Worm (Caenorhabditis elegans) whole organism, L4 larva: ENCODE measurements around the gene rpl-18.

Source experiments
- D1046.2 ChIP-seq: fragments of 200-800 bp; sonication (Bioruptor generic); IDR thresholded peaks from 2 replicates; pipeline ENCODE4 v1.3.6; 2022; ENCODE audit warnings: missing genetic modification characterization, missing compliant biosample characterization
- R02D3.7 ChIP-seq: fragments of 150-350 bp; sonication (generic microtip); optimal IDR thresholded peaks from 3 replicates; lab custom pipeline; 2014; ENCODE audit warnings: missing biosample characterization, missing genetic modification characterization
- ZK337.2 ChIP-seq: fragments of 200-800 bp; sonication (Bioruptor generic); IDR thresholded peaks from 2 replicates; pipeline ENCODE4 v1.3.6; 2022; ENCODE audit warnings: missing genetic modification reagents, missing genetic modification characterization, missing compliant biosample characterization
- ZK546.5 ChIP-seq, 2 experiments: sonication (generic microtip); optimal IDR thresholded peaks; 2 replicates each; lab custom pipeline; 2017; ENCODE audit warnings: missing biosample characterization in 2 of 2, missing genetic modification characterization in 2 of 2
- aha-1 ChIP-seq: fragments of 150-350 bp; peaks from one replicate; lab custom pipeline; 2014; ENCODE audit warnings: missing biosample characterization, missing genetic modification characterization
- ceh-82 ChIP-seq: sonication (generic microtip); optimal IDR thresholded peaks from 2 replicates; lab custom pipeline; 2017; ENCODE audit warnings: missing biosample characterization, missing genetic modification characterization
- daf-19 ChIP-seq: fragments of 200-800 bp; sonication (Bioruptor generic); conservative IDR thresholded peaks from 2 replicates; pipeline ENCODE4 v1.3.6; 2022; ENCODE audit warnings: missing genetic modification characterization, missing compliant biosample characterization
- dmd-9 ChIP-seq: fragments of 200-800 bp; sonication (Bioruptor generic); IDR thresholded peaks from 2 replicates; pipeline ENCODE4 v1.3.6; 2022; ENCODE audit warnings: missing genetic modification reagents, missing genetic modification characterization, missing compliant biosample characterization
- duxl-1 ChIP-seq: sonication (generic microtip); optimal IDR thresholded peaks from 2 replicates; lab custom pipeline; 2016; ENCODE audit warnings: mild to moderate bottlenecking, missing genetic modification characterization, moderate library complexity, missing compliant biosample characterization; ENCODE audit not compliant: poor library complexity
- egl-27 ChIP-seq: sonication (generic microtip); optimal IDR thresholded peaks from 3 replicates; lab custom pipeline; 2017; ENCODE audit warnings: missing biosample characterization, missing genetic modification reagents, missing genetic modification characterization
- fkh-10 ChIP-seq: fragments of 150-350 bp; optimal IDR thresholded peaks from 2 replicates; lab custom pipeline; 2014; ENCODE audit warnings: missing biosample characterization, missing genetic modification reagents, missing genetic modification characterization
- jun-1 ChIP-seq: fragments of 150-350 bp; optimal IDR thresholded peaks from 2 replicates; lab custom pipeline; 2014; ENCODE audit warnings: missing biosample characterization, missing genetic modification reagents, missing genetic modification characterization
- mes-2 ChIP-seq: sonication (generic microtip); optimal IDR thresholded peaks from 2 replicates; lab custom pipeline; 2016; ENCODE audit warnings: missing genotype, mild to moderate bottlenecking, missing genetic modification characterization, missing compliant biosample characterization; ENCODE audit not compliant: poor library complexity, severe bottlenecking
- nhr-11 ChIP-seq: fragments of 150-350 bp; optimal IDR thresholded peaks from 2 replicates; lab custom pipeline; 2014; ENCODE audit warnings: missing biosample characterization, missing genetic modification characterization
- nhr-111 ChIP-seq: fragments of 200-800 bp; sonication (Bioruptor generic); optimal IDR thresholded peaks from 2 replicates; lab custom pipeline; 2018; ENCODE audit warnings: mild to moderate bottlenecking, missing genetic modification characterization, missing compliant biosample characterization
- nhr-28 ChIP-seq: fragments of 150-350 bp; optimal IDR thresholded peaks from 2 replicates; lab custom pipeline; 2014; ENCODE audit warnings: missing biosample characterization, missing genetic modification characterization
- nhr-76 ChIP-seq: fragments of 150-350 bp; optimal IDR thresholded peaks from 2 replicates; lab custom pipeline; 2014; ENCODE audit warnings: missing biosample characterization, missing genetic modification characterization
- nhr-77 ChIP-seq: fragments of 150-350 bp; optimal IDR thresholded peaks from 2 replicates; lab custom pipeline; 2014; ENCODE audit warnings: missing biosample characterization, missing genetic modification characterization
- pha-4 ChIP-seq, 2 experiments: fragments of 150-350 bp in 1 of 2; fragments of 200-800 bp in 1 of 2; sonication (Bioruptor generic) in 1 of 2; IDR thresholded peaks in 1 of 2; optimal IDR thresholded peaks in 1 of 2; 2 replicates each; pipeline versions ENCODE4 v1.3.6 to Lab custom; 2014 to 2022; ENCODE audit warnings: missing genetic modification characterization in 2 of 2, missing genetic modification reagents in 2 of 2, missing biosample characterization in 1 of 2, missing compliant biosample characterization in 1 of 2
- saeg-2 ChIP-seq: fragments of 200-800 bp; sonication (Bioruptor generic); IDR thresholded peaks from 2 replicates; pipeline ENCODE4 v1.3.6; 2022; ENCODE audit warnings: missing genetic modification reagents, missing genetic modification characterization, missing compliant biosample characterization
- sdz-12 ChIP-seq: fragments of 200-800 bp; sonication (Bioruptor generic); optimal IDR thresholded peaks from 2 replicates; lab custom pipeline; 2018; ENCODE audit warnings: mild to moderate bottlenecking, missing genetic modification characterization, missing compliant biosample characterization
- set-16 ChIP-seq: fragments of 200-800 bp; sonication (Bioruptor generic); IDR thresholded peaks from 2 replicates; pipeline ENCODE4 v1.3.6; 2022; ENCODE audit warnings: missing genetic modification reagents, missing genetic modification characterization, missing compliant biosample characterization
- snpc-1.2 ChIP-seq: fragments of 200-800 bp; sonication (Bioruptor generic); IDR thresholded peaks from 2 replicates; pipeline ENCODE4 v1.3.6; 2022; ENCODE audit warnings: missing genetic modification reagents, missing genetic modification characterization, missing compliant biosample characterization
- spr-3 ChIP-seq: fragments of 200-800 bp; sonication (Bioruptor generic); optimal IDR thresholded peaks from 2 replicates; lab custom pipeline; 2018; ENCODE audit warnings: mild to moderate bottlenecking, missing genetic modification characterization, missing compliant biosample characterization
- tra-1 ChIP-seq: fragments of 200-800 bp; sonication (Bioruptor generic); IDR thresholded peaks from 2 replicates; pipeline ENCODE4 v1.3.6; 2022; ENCODE audit warnings: missing genetic modification reagents, missing genetic modification characterization, missing compliant biosample characterization
- unc-39 ChIP-seq: sonication (generic microtip); optimal IDR thresholded peaks from 2 replicates; lab custom pipeline; 2017; ENCODE audit warnings: missing biosample characterization, missing genetic modification characterization
- unc-62 ChIP-seq, 3 experiments: fragments of 150-350 bp in 1 of 3; sonication (generic microtip); optimal IDR thresholded peaks in 2 of 3; peaks in 1 of 3; 1 replicate in 1 of 3; 2 replicates in 2 of 3; lab custom pipeline; 2014 to 2017; ENCODE audit warnings: missing biosample characterization in 3 of 3, missing genetic modification characterization in 3 of 3, missing genetic modification reagents in 3 of 3, missing genotype in 1 of 3
- zfp-3 ChIP-seq: fragments of 200-800 bp; sonication (Bioruptor generic); conservative IDR thresholded peaks from 2 replicates; pipeline ENCODE4 v1.3.6; 2022; ENCODE audit warnings: missing genetic modification reagents, missing genetic modification characterization, missing compliant biosample characterization
- zip-2 ChIP-seq: fragments of 150-350 bp; optimal IDR thresholded peaks from 2 replicates; lab custom pipeline; 2014; ENCODE audit warnings: missing biosample characterization, missing genetic modification characterization

Gene rpl-18

ce11 chrIV:13763449-13763848 lies 14.2 kb upstream of the rpl-18 start:
- TF ChIP-seq nhr-77 (tag; lab: Kevin White, UChicago) (no peak), unc-62 (GFP tag; optimal IDR thresholded peaks at IDR 0.05 in 1 of 2; lab: Kevin White, UChicago) (peak in 1 of 2 experiments; percentile 86), unc-62 (tag; optimal IDR thresholded peaks at IDR 0.05; lab: Kevin White, UChicago) (no peak)

DNA sequence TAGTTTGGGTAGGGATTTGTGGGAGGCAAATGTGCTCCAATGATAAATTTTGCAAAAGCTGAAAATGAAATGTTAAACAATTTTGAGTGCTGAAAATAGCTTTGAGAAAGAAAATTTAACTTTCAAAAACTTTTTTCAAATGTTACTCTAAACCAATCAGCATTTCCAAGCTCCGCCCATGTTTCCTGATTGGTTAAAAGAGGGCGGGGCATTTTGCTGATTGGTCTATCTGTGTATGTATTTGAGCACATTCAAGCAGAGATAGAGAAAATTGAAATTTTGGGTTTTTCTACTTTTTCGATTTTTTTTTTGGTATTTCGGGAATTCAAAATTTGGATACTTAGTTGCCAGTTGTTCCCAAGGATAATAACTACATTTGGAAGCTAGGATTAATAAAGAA lies 13.0 kb upstream of the rpl-18 start:
- TF ChIP-seq egl-27 (no peak), ZK337.2 (GFP tag; lab: Robert Waterston, UW) (no peak), nhr-76 (no peak), spr-3 (GFP tag; lab: Kevin White, UChicago) (no peak), ceh-82 (no peak), saeg-2 (GFP tag; lab: Robert Waterston, UW) (no peak), unc-39 (tag; lab: Kevin White, UChicago) (no peak), dmd-9 (GFP tag; lab: Robert Waterston, UW) (no peak), pha-4 (GFP tag; IDR thresholded peaks at IDR 0.05; lab: Robert Waterston, UW) (no peak), pha-4 (tag; optimal IDR thresholded peaks at IDR 0.05; lab: Kevin White, UChicago) (no peak), R02D3.7 (tag; lab: Kevin White, UChicago) (no peak), D1046.2 (GFP tag; lab: Robert Waterston, UW) (no peak)
- TF ChIP-seq, all 104 proteins: peak for 0

ce11 chrIV:13774578-13774977 lies 3.1 kb upstream of the rpl-18 start, which contains the start of gene Y45F10D.2:
Y45F10D.2 (minus strand) TSS chrIV:13774678.
- no peak for TF ChIP-seq daf-19 (GFP tag; lab: Robert Waterston, UW)
- TF ChIP-seq aha-1 (tag; lab: Kevin White, UChicago), result peak; percentile 1
- TF ChIP-seq mes-2 (tag; lab: Kevin White, UChicago), result no peak

DNA sequence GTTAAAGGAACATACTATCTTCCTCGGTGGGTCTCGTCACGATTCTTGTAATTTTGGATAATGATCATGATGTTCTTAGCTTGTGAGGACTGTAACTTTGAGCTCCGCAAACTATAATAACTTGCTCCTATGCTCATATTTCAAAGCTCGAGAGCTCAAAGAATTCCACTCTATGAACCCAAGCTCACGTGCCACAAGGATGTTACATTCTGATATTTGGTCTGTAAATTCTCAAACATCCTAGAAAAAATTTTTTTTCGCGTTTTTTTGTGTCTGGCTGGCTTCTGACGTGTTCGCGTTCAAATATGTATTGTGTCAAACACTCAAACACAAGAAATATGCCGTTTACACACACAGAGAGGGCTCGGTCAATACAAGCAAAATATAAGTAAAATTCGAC lies 1.6 kb upstream of the rpl-18 start, which contains the start of gene Y45F10D.16:
Y45F10D.16 (plus strand) TSS at position 301 of the 400 bp plus-strand sequence.
- TF ChIP-seq aha-1 (tag; lab: Kevin White, UChicago), result no peak
- no peak for TF ChIP-seq duxl-1 (tag; lab: Kevin White, UChicago)
- TF ChIP-seq ZK546.5 (tag; optimal IDR thresholded peaks at IDR 0.05; lab: Kevin White, UChicago), result no peak
- no peak for TF ChIP-seq D1046.2 (GFP tag; lab: Robert Waterston, UW)

DNA sequence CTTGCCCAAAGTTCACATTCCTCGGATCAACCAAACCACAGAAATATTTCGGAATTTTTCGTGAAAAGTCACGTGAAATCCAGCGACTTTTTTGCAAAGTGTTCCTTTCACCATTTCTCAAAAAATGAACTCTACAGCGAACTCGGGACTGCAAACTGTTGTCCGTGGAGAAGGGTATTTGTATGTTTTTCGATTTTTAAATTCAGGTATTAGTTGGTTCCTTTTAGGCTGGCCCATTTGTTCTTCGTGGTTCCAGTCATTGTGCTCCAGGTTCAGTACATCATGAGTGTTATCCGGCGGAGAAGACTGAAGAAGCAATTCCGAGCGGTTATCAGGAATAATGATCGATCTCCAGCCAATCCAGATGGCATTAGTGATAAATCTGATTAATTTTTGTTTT lies 920 bp upstream of the rpl-18 start:
- TF ChIP-seq snpc-1.2 (GFP tag; lab: Robert Waterston, UW) (peak; percentile 43; the same call in 1 of the 2 replicates), tra-1 (GFP tag; lab: Robert Waterston, UW) (no peak), nhr-11 (tag; lab: Kevin White, UChicago) (no peak), nhr-28 (tag; lab: Kevin White, UChicago) (no peak), aha-1 (tag; lab: Kevin White, UChicago) (peak; percentile 18), sdz-12 (GFP tag; lab: Kevin White, UChicago) (no peak), unc-62 (GFP tag; optimal IDR thresholded peaks at IDR 0.05 in 1 of 2; lab: Kevin White, UChicago) (peak in 1 of 2 experiments; percentile 88), unc-62 (tag; optimal IDR thresholded peaks at IDR 0.05; lab: Kevin White, UChicago) (no peak), zfp-3 (GFP tag; lab: Robert Waterston, UW) (no peak)
- TF ChIP-seq, all 104 proteins: peak for 3

ce11 chrIV:13778710-13779109 lies 1.0 kb downstream of the rpl-18 start, which contains the start of gene gly-10:
gly-10 (plus strand) TSS chrIV:13779096.
- peak; percentile 61 for TF ChIP-seq snpc-1.2 (GFP tag; lab: Robert Waterston, UW)
- TF ChIP-seq set-16, result no peak

- TF ChIP-seq zip-2 (tag; lab: Kevin White, UChicago), result no peak
- TF ChIP-seq jun-1 (tag; lab: Kevin White, UChicago), result no peak
- no peak for TF ChIP-seq fkh-10
- no peak for TF ChIP-seq nhr-111 (GFP tag; lab: Kevin White, UChicago)
- TF ChIP-seq pha-4 (GFP tag; IDR thresholded peaks at IDR 0.05; lab: Robert Waterston, UW), result 0 out of 2 replicates have a peak, but pooled peaks have one; percentile 19
- TF ChIP-seq pha-4 (tag; optimal IDR thresholded peaks at IDR 0.05; lab: Kevin White, UChicago), result no peak
- no peak for TF ChIP-seq mes-2 (tag; lab: Kevin White, UChicago)
- peak; percentile 42; the same call in 1 of the 2 replicates for TF ChIP-seq snpc-1.2 (GFP tag; lab: Robert Waterston, UW)
These were observed 4.7 kb downstream of the rpl-18 start for ce11 chrIV:13782319-13782718.
